Fruit fly (Drosophila melanogaster) whole organism: ENCODE results near the gene CG7201.

Experiments used
- CG8478 ChIP-seq: fragments of >200 bp; optimal IDR thresholded peaks from 2 replicates; lab custom pipeline; 2018; ENCODE audit warnings: inconsistent platforms
- Dll ChIP-seq: fragments of >200 bp; optimal IDR thresholded peaks from 2 replicates; lab custom pipeline; 2017
- EcR ChIP-seq, 2 experiments: fragments of >200 bp; optimal IDR thresholded peaks; 2 replicates each; lab custom pipeline; 2017; ENCODE audit warnings: missing biosample characterization in 2 of 2, missing genetic modification characterization in 2 of 2, missing genetic modification reagents in 2 of 2
- pan ChIP-seq: fragments of >200 bp; optimal IDR thresholded peaks from 2 replicates; lab custom pipeline; 2017
- psq ChIP-seq: fragments of >200 bp; optimal IDR thresholded peaks from 2 replicates; lab custom pipeline; 2017
- usp ChIP-seq: fragments of >200 bp; optimal IDR thresholded peaks from 2 replicates; lab custom pipeline; 2017; ENCODE audit warnings: missing biosample characterization, missing genetic modification characterization, mixed read lengths

dm6 chr3L:8288396-8288795, 6.7 kb downstream of the CG7201 start:
- TF ChIP-seq Dll (lab: Kevin White, UChicago) = no peak
- TF ChIP-seq pan (lab: Kevin White, UChicago) = no peak
- no peak for TF ChIP-seq CG8478 (lab: Kevin White, UChicago)
- TF ChIP-seq psq (lab: Kevin White, UChicago) = no peak
- no peak for TF ChIP-seq EcR (GFP tag; optimal IDR thresholded peaks at IDR 0.05; lab: Kevin White, UChicago)
- TF ChIP-seq usp (GFP tag; lab: Kevin White, UChicago) = no peak
